Worm (Caenorhabditis elegans): ENCODE measurements around the gene Y37H2A.14.

- TF ChIP-seq nhr-11 (tag; optimal IDR thresholded peaks at IDR 0.05), result no peak
- TF ChIP-seq nhr-25 (tag; optimal IDR thresholded peaks at IDR 0.05), result no peak
- no peak for TF ChIP-seq unc-39 (tag; optimal IDR thresholded peaks at IDR 0.05)
- TF ChIP-seq skn-1 (tag; optimal IDR thresholded peaks at IDR 0.05), result no peak
- no peak for TF ChIP-seq pha-4 (tag; optimal IDR thresholded peaks at IDR 0.05)
- TF ChIP-seq elt-1 (tag; optimal IDR thresholded peaks at IDR 0.05), result no peak
- no peak for TF ChIP-seq egl-27 (tag; optimal IDR thresholded peaks at IDR 0.05)
- TF ChIP-seq daf-12 (tag; optimal IDR thresholded peaks at IDR 0.05), result no peak
- no peak for TF ChIP-seq pqm-1 (tag; optimal IDR thresholded peaks at IDR 0.05)
Measured at ce11 chrV:18134378-18134777, 9.2 kb upstream of the Y37H2A.14 start, which contains the start of gene Y37H2A.7.
